Worm (Caenorhabditis elegans) whole organism, L1 larva: Measurements from ENCODE around the gene orai-1.

ENCODE experiments used
- aly-2 ChIP-seq: fragments of 150-350 bp; optimal IDR thresholded peaks from 2 replicates; lab custom pipeline; 2014; ENCODE audit warnings: missing biosample characterization, missing genetic modification characterization
- ceh-82 ChIP-seq, 3 experiments: fragments of 150-350 bp in 1 of 3; sonication (generic microtip) in 2 of 3; optimal IDR thresholded peaks; 2 replicates each; lab custom pipeline; 2014 to 2017; ENCODE audit warnings: missing biosample characterization in 3 of 3, missing genetic modification characterization in 3 of 3
- isw-1 ChIP-seq: fragments of 200-800 bp; sonication (Bioruptor generic); IDR thresholded peaks from 2 replicates; pipeline ENCODE4 v1.3.6; 2022; ENCODE audit warnings: missing genetic modification characterization, missing compliant biosample characterization
- lin-39 ChIP-seq: fragments of 150-350 bp; optimal IDR thresholded peaks from 2 replicates; lab custom pipeline; 2014; ENCODE audit warnings: missing biosample characterization, missing genetic modification reagents, missing genetic modification characterization
- mdl-1 ChIP-seq, 2 experiments: fragments of 150-350 bp; optimal IDR thresholded peaks; 2 replicates each; lab custom pipeline; 2014 to 2017; ENCODE audit warnings: missing biosample characterization in 2 of 2, missing genetic modification characterization in 2 of 2, inconsistent platforms in 1 of 2
- nhr-237 ChIP-seq: fragments of 150-350 bp; optimal IDR thresholded peaks from 2 replicates; lab custom pipeline; 2014; ENCODE audit warnings: missing biosample characterization, missing genetic modification characterization
- nhr-28 ChIP-seq: fragments of 150-350 bp; optimal IDR thresholded peaks from 2 replicates; lab custom pipeline; 2014; ENCODE audit warnings: missing biosample characterization, missing genetic modification characterization
- nhr-71 ChIP-seq: sonication (generic microtip); optimal IDR thresholded peaks from 2 replicates; lab custom pipeline; 2016; ENCODE audit warnings: mild to moderate bottlenecking, missing genetic modification characterization, moderate library complexity, missing compliant biosample characterization
- nhr-90 ChIP-seq: sonication (generic microtip); optimal IDR thresholded peaks from 2 replicates; lab custom pipeline; 2016; ENCODE audit warnings: mild to moderate bottlenecking, missing genetic modification characterization, missing compliant biosample characterization; ENCODE audit not compliant: poor library complexity
- skn-1 ChIP-seq: fragments of 150-350 bp; optimal IDR thresholded peaks from 2 replicates; lab custom pipeline; 2014; ENCODE audit warnings: missing biosample characterization, missing genetic modification characterization
- unc-62 ChIP-seq: fragments of 150-350 bp; optimal IDR thresholded peaks from 2 replicates; lab custom pipeline; 2014; ENCODE audit warnings: missing biosample characterization, missing genetic modification reagents, missing genetic modification characterization

DNA sequence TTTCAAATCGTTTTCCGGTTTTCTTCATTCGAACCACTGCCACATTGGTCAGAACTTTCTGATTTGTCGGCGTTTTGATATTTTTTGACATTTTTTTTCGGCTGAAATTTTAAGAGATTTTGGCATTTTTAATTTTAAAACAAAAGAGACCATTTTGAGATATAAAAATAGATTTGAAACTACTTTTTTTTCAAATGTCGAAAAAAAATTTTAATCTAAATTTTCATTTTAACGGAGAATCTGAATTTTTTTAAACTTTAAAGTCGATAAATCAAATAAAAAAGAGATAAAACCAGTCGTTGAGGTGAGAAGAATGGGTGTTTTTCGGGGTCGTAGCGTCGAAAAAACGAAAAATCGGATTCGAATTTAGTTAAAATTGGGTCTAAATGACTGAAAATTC is 8.2 kb upstream of the orai-1 start, which contains the start of gene sbds-1:
- TF ChIP-seq lin-39 (tag; lab: Kevin White, UChicago) (no peak), nhr-28 (tag; lab: Kevin White, UChicago) (no peak), skn-1 (tag; lab: Kevin White, UChicago) (no peak), unc-62 (GFP tag; lab: Kevin White, UChicago) (no peak), ceh-82 (tag; optimal IDR thresholded peaks at IDR 0.05; lab: Kevin White, UChicago) (no peak), nhr-71 (no peak), aly-2 (tag; lab: Kevin White, UChicago) (no peak), nhr-90 (tag; lab: Kevin White, UChicago) (no peak), mdl-1 (tag; optimal IDR thresholded peaks at IDR 0.05; lab: Kevin White, UChicago) (no peak), isw-1 (GFP tag; lab: Robert Waterston, UW) (no peak), nhr-237 (tag; lab: Kevin White, UChicago) (no peak)
